Worm (Caenorhabditis elegans) whole organism, L1 larva: ENCODE data around the gene daf-42.

Experiments used
- fos-1 ChIP-seq: fragments of 150-350 bp; optimal IDR thresholded peaks from 2 replicates; lab custom pipeline; 2014; ENCODE audit warnings: missing biosample characterization, missing genetic modification characterization
- mep-1 ChIP-seq: fragments of 150-350 bp; optimal IDR thresholded peaks from 2 replicates; lab custom pipeline; 2014; ENCODE audit warnings: missing biosample characterization, missing genetic modification characterization
- zag-1 ChIP-seq: fragments of 150-350 bp; optimal IDR thresholded peaks from 2 replicates; lab custom pipeline; 2014; ENCODE audit warnings: missing biosample characterization, missing genetic modification characterization

ce11 chrIV:7393700-7394099 is 47.0 kb upstream of the daf-42 start, which contains the start of gene pitr-1:
- TF ChIP-seq mep-1 (tag; lab: Kevin White, UChicago) (no peak), zag-1 (tag; lab: Kevin White, UChicago) (no peak), fos-1 (no peak)
